Fruit fly (Drosophila melanogaster): ENCODE data around the gene LysP.
A peak's percentile ranks its signal among the peaks of the same experiment; 100 is the strongest.

The LysP gene

dm6 chr3L:1177085-1177484 lies 41.4 kb downstream of the LysP start, which contains the start of gene bab2 (continued):
- TF ChIP-seq CG17568 (GFP tag; optimal IDR thresholded peaks at IDR 0.05) (peak; percentile 3), grau (tag; optimal IDR thresholded peaks at IDR 0.05) (peak; percentile 19), CG10267 (tag; optimal IDR thresholded peaks at IDR 0.05) (peak; percentile 25), CG2120 (GFP tag; optimal IDR thresholded peaks at IDR 0.05) (no peak), CG5180 (GFP tag; optimal IDR thresholded peaks at IDR 0.05) (peak; percentile 54), odd (GFP tag; optimal IDR thresholded peaks at IDR 0.05) (peak; percentile 11), ara (GFP tag; IDR thresholded peaks at IDR 0.05) (no peak), bsh (GFP tag; optimal IDR thresholded peaks at IDR 0.05) (peak; percentile 18 to 21), sima (GFP tag; optimal IDR thresholded peaks at IDR 0.05) (no peak), CG9437 (GFP tag; optimal IDR thresholded peaks at IDR 0.05) (no peak), CG16813 (GFP tag; IDR thresholded peaks at IDR 0.05; ENCODE audit: partially characterized antibody) (peak; percentile 8; the same call in 1 of the 3 replicates), H2.0 (GFP tag; IDR thresholded peaks at IDR 0.05) (0 out of 2 replicates have a peak, but pooled peaks have one; percentile 8), Side (GFP tag; optimal IDR thresholded peaks at IDR 0.05) (peak; percentile 2), Sin3A (optimal IDR thresholded peaks at IDR 0.05) (no peak), CG15011 (GFP tag; optimal IDR thresholded peaks at IDR 0.05) (no peak), gsb (GFP tag; IDR thresholded peaks at IDR 0.05) (0 out of 2 replicates have a peak, but pooled peaks have one; percentile 9), vvl (GFP tag; IDR thresholded peaks at IDR 0.05) (peak; percentile 67), BtbVII (GFP tag; optimal IDR thresholded peaks at IDR 0.05) (peak; percentile 0), Nf-YA (GFP tag; IDR thresholded peaks at IDR 0.05) (no peak), CG10147 (GFP tag; optimal IDR thresholded peaks at IDR 0.05) (peak; percentile 4), CG9727 (GFP tag; optimal IDR thresholded peaks at IDR 0.05) (no peak), CG13296 (GFP tag; optimal IDR thresholded peaks at IDR 0.05) (no peak), z (GFP tag; IDR thresholded peaks at IDR 0.05) (no peak), cas (GFP tag; IDR thresholded peaks at IDR 0.05) (no peak), tna (GFP tag; IDR thresholded peaks at IDR 0.05; ENCODE audit: partially characterized antibody) (no peak), ssp (GFP tag; IDR thresholded peaks at IDR 0.05) (no peak), dan (GFP tag; IDR thresholded peaks at IDR 0.05) (no peak), phol (tag; optimal IDR thresholded peaks at IDR 0.05) (no peak), B-H2 (GFP tag; optimal IDR thresholded peaks at IDR 0.05) (no peak), CG8290 (GFP tag; optimal IDR thresholded peaks at IDR 0.05) (no peak), CG8290 (tag; optimal IDR thresholded peaks at IDR 0.05) (peak in 1 of 2 experiments; percentile 43), croc (GFP tag; conservative IDR thresholded peaks at IDR 0.05) (no peak), CG4360 (GFP tag; IDR thresholded peaks at IDR 0.05) (peak; percentile 100), CG2199 (GFP tag; IDR thresholded peaks at IDR 0.05) (peak; percentile 91), jing (GFP tag; optimal IDR thresholded peaks at IDR 0.05) (peak; percentile 54), D19A (tag; optimal IDR thresholded peaks at IDR 0.05) (peak; percentile 33), pho (GFP tag; optimal IDR thresholded peaks at IDR 0.05) (no peak), CG17829 (tag; optimal IDR thresholded peaks at IDR 0.05) (peak; percentile 54), p53 (GFP tag; optimal IDR thresholded peaks at IDR 0.05) (no peak), wek (GFP tag; optimal IDR thresholded peaks at IDR 0.05) (peak; percentile 38), Hmr (GFP tag; optimal IDR thresholded peaks at IDR 0.05) (no peak), pita (GFP tag; optimal IDR thresholded peaks at IDR 0.05) (no peak), az2 (GFP tag; optimal IDR thresholded peaks at IDR 0.05) (no peak), ac (GFP tag; optimal IDR thresholded peaks at IDR 0.05) (no peak), HmgD (GFP tag; optimal IDR thresholded peaks at IDR 0.05) (peak; percentile 80), Opbp (GFP tag; IDR thresholded peaks at IDR 0.05; ENCODE audit: partially characterized antibody) (peak; percentile 75), CG9215 (GFP tag; IDR thresholded peaks at IDR 0.05) (no peak), Nf-YB (GFP tag; optimal IDR thresholded peaks at IDR 0.05) (peak; percentile 43), eyg (GFP tag; optimal IDR thresholded peaks at IDR 0.05) (no peak), vnd (GFP tag; IDR thresholded peaks at IDR 0.05; ENCODE audit: partially characterized antibody) (no peak), CG11560 (tag; IDR thresholded peaks at IDR 0.05) (no peak), CG1233 (GFP tag; optimal IDR thresholded peaks at IDR 0.05) (no peak)
